Fruit fly (Drosophila melanogaster) whole organism, embryonic: Measurements from ENCODE around the gene CG10347.

ENCODE experiments used
- CG10565 ChIP-seq: fragments of 200-800 bp; sonication (Bioruptor generic); optimal IDR thresholded peaks from 3 replicates; lab custom pipeline; 2016; ENCODE audit warnings: missing biosample characterization, mild to moderate bottlenecking, missing genetic modification characterization
- CG12236 ChIP-seq: fragments of 200-800 bp; sonication (Bioruptor generic); optimal IDR thresholded peaks from 2 replicates; lab custom pipeline; 2016; ENCODE audit warnings: missing biosample characterization, missing genetic modification characterization
- CG12769 ChIP-seq: fragments of 200-800 bp; sonication (Bioruptor generic); optimal IDR thresholded peaks from 2 replicates; lab custom pipeline; 2019; ENCODE audit warnings: missing biosample characterization, mild to moderate bottlenecking, missing genetic modification characterization, moderate library complexity
- CG13123 ChIP-seq: fragments of 200-800 bp; sonication (Bioruptor generic); optimal IDR thresholded peaks from 2 replicates; lab custom pipeline; 2016; ENCODE audit warnings: missing biosample characterization, missing genetic modification characterization
- CG1647 ChIP-seq: fragments of 200-800 bp; sonication (Bioruptor generic); optimal IDR thresholded peaks from 3 replicates; lab custom pipeline; 2016; ENCODE audit warnings: missing biosample characterization, missing genetic modification characterization
- CG1792 ChIP-seq: fragments of 200-800 bp; sonication (Bioruptor generic); optimal IDR thresholded peaks from 2 replicates; lab custom pipeline; 2016; ENCODE audit warnings: missing biosample characterization, missing genetic modification characterization
- CG32532 ChIP-seq: fragments of 200-800 bp; sonication (Bioruptor generic); IDR thresholded peaks from 2 replicates; pipeline ENCODE4 v1.3.6; 2022; ENCODE audit warnings: missing biosample characterization, missing genetic modification characterization
- CG34376 ChIP-seq: fragments of 200-800 bp; sonication (Bioruptor generic); optimal IDR thresholded peaks from 2 replicates; lab custom pipeline; 2018; ENCODE audit warnings: missing biosample characterization, mild to moderate bottlenecking, missing genetic modification characterization
- CG7987 ChIP-seq: fragments of 200-800 bp; sonication (Bioruptor generic); optimal IDR thresholded peaks from 2 replicates; lab custom pipeline; 2018; ENCODE audit warnings: missing biosample characterization, mild to moderate bottlenecking, missing genetic modification characterization, moderate library complexity
- CG8089 ChIP-seq: fragments of 200-800 bp; sonication (Bioruptor generic); optimal IDR thresholded peaks from 3 replicates; lab custom pipeline; 2016; ENCODE audit warnings: missing biosample characterization, missing genetic modification characterization
- D ChIP-seq, 2 experiments: fragments of 200-800 bp in 1 of 2; fragments of >200 bp in 1 of 2; sonication (Bioruptor generic) in 1 of 2; optimal IDR thresholded peaks; 2 replicates in 1 of 2; 3 replicates in 1 of 2; lab custom pipeline; 2017; ENCODE audit warnings: mild to moderate bottlenecking in 1 of 2, missing biosample characterization in 1 of 2, missing genetic modification characterization in 1 of 2, missing genetic modification reagents in 1 of 2
- Dbx ChIP-seq: fragments of 200-800 bp; sonication (Bioruptor generic); IDR thresholded peaks from 3 replicates; pipeline ENCODE4 v1.3.6; 2022; ENCODE audit warnings: missing biosample characterization, missing genetic modification characterization
- Deaf1 ChIP-seq: fragments of 200-800 bp; optimal IDR thresholded peaks from 3 replicates; lab custom pipeline; 2019; ENCODE audit warnings: missing biosample characterization, mild to moderate bottlenecking, missing genetic modification characterization, moderate library complexity
- Elba2 ChIP-seq: fragments of 200-800 bp; sonication (Bioruptor generic); optimal IDR thresholded peaks from 3 replicates; lab custom pipeline; 2016; ENCODE audit warnings: missing biosample characterization, missing genetic modification characterization
- Lhr ChIP-seq: fragments of 200-800 bp; sonication (Bioruptor generic); optimal IDR thresholded peaks from 3 replicates; lab custom pipeline; 2017; ENCODE audit warnings: mild to moderate bottlenecking, missing biosample characterization, missing genetic modification reagents, missing genetic modification characterization
- Med ChIP-seq: fragments of 200-800 bp; sonication (Bioruptor generic); peaks from one replicate; lab custom pipeline; 2016; ENCODE audit warnings: missing biosample characterization, missing genetic modification characterization, mild to moderate bottlenecking, inconsistent platforms, moderate library complexity
- Meics ChIP-seq: fragments of 200-800 bp; sonication (Bioruptor generic); optimal IDR thresholded peaks from 2 replicates; lab custom pipeline; 2017; ENCODE audit warnings: missing biosample characterization, mild to moderate bottlenecking, missing genetic modification characterization
- Myb ChIP-seq: fragments of 200-800 bp; sonication (Bioruptor generic); optimal IDR thresholded peaks from 2 replicates; lab custom pipeline; 2016; ENCODE audit warnings: missing biosample characterization, missing genetic modification characterization
- Pdp1 ChIP-seq, 2 experiments: fragments of 200-800 bp; sonication (Bioruptor generic); optimal IDR thresholded peaks; 3 replicates each; lab custom pipeline; 2016; ENCODE audit warnings: missing biosample characterization in 2 of 2, missing genetic modification characterization in 2 of 2, mild to moderate bottlenecking in 1 of 2, moderate library complexity in 1 of 2
- Trl ChIP-seq, 3 experiments: fragments of >200 bp in 2 of 3; fragments of 200-800 bp in 1 of 3; sonication (Bioruptor generic) in 1 of 3; optimal IDR thresholded peaks; 2 replicates in 1 of 3; 3 replicates in 2 of 3; lab custom pipeline; 2016 to 2017; ENCODE audit warnings: missing biosample characterization in 1 of 3, missing genetic modification characterization in 1 of 3
- ab ChIP-seq: fragments of 200-800 bp; sonication (Bioruptor generic); optimal IDR thresholded peaks from 2 replicates; lab custom pipeline; 2016; ENCODE audit warnings: missing biosample characterization, missing genetic modification characterization
- cg ChIP-seq: fragments of 200-800 bp; sonication (Bioruptor generic); optimal IDR thresholded peaks from 3 replicates; lab custom pipeline; 2019; ENCODE audit warnings: missing biosample characterization, mild to moderate bottlenecking, missing genetic modification characterization, moderate library complexity
- ci ChIP-seq: fragments of 200-800 bp; sonication (Bioruptor generic); IDR thresholded peaks from 3 replicates; pipeline ENCODE4 v1.3.6; 2022; ENCODE audit warnings: missing biosample characterization, missing genetic modification characterization
- cwo ChIP-seq: fragments of 200-800 bp; sonication (Bioruptor generic); optimal IDR thresholded peaks from 3 replicates; lab custom pipeline; 2017; ENCODE audit warnings: missing biosample characterization, missing genetic modification characterization, mild to moderate bottlenecking, moderate library complexity, missing genetic modification reagents
- en ChIP-seq: fragments of 200-800 bp; sonication (Bioruptor generic); optimal IDR thresholded peaks from 2 replicates; lab custom pipeline; 2016; ENCODE audit warnings: missing biosample characterization, missing genetic modification characterization
- ewg ChIP-seq: fragments of 200-800 bp; sonication (Bioruptor generic); optimal IDR thresholded peaks from 3 replicates; lab custom pipeline; 2017; ENCODE audit warnings: mild to moderate bottlenecking, missing biosample characterization, missing genetic modification reagents, missing genetic modification characterization
- exex ChIP-seq: fragments of 200-800 bp; sonication (Bioruptor generic); optimal IDR thresholded peaks from 4 replicates; lab custom pipeline; 2018; ENCODE audit warnings: missing biosample characterization, mild to moderate bottlenecking, missing genetic modification characterization, moderate library complexity
- grau ChIP-seq: fragments of 200-800 bp; optimal IDR thresholded peaks from 3 replicates; lab custom pipeline; 2019; ENCODE audit warnings: missing biosample characterization, mild to moderate bottlenecking, missing genetic modification characterization, moderate library complexity
- grn ChIP-seq: fragments of 200-800 bp; sonication (Bioruptor generic); optimal IDR thresholded peaks from 3 replicates; lab custom pipeline; 2017; ENCODE audit warnings: missing biosample characterization, missing genetic modification characterization
- hkb ChIP-seq, 2 experiments: fragments of 200-800 bp in 1 of 2; fragments of >200 bp in 1 of 2; sonication (Bioruptor generic) in 1 of 2; IDR thresholded peaks in 1 of 2; optimal IDR thresholded peaks in 1 of 2; 2 replicates each; pipeline versions ENCODE4 v1.3.6 to Lab custom; 2017 to 2022; ENCODE audit warnings: missing biosample characterization in 1 of 2, missing genetic modification characterization in 1 of 2
- lilli ChIP-seq: fragments of 200-800 bp; sonication (Bioruptor generic); optimal IDR thresholded peaks from 3 replicates; lab custom pipeline; 2016; ENCODE audit warnings: missing biosample characterization, missing genetic modification characterization
- mam ChIP-seq: fragments of 200-800 bp; sonication (Bioruptor generic); optimal IDR thresholded peaks from 3 replicates; lab custom pipeline; 2016; ENCODE audit warnings: missing biosample characterization, missing genetic modification characterization
- mirr ChIP-seq: fragments of 200-800 bp; sonication (Bioruptor generic); optimal IDR thresholded peaks from 3 replicates; lab custom pipeline; 2018; ENCODE audit warnings: missing biosample characterization, mild to moderate bottlenecking, missing genetic modification characterization
- nom ChIP-seq: fragments of 200-800 bp; sonication (Bioruptor generic); optimal IDR thresholded peaks from 2 replicates; lab custom pipeline; 2017; ENCODE audit warnings: missing biosample characterization, missing genetic modification characterization, mild to moderate bottlenecking, moderate library complexity, missing genetic modification reagents
- prd ChIP-seq, 3 experiments: fragments of >200 bp in 2 of 3; fragments of 200-800 bp in 1 of 3; sonication (Bioruptor generic) in 1 of 3; optimal IDR thresholded peaks in 2 of 3; IDR thresholded peaks in 1 of 3; 2 replicates in 2 of 3; 3 replicates in 1 of 3; pipeline versions ENCODE4 v1.3.6 to Lab custom; 2017 to 2022; ENCODE audit warnings: missing biosample characterization in 1 of 3, missing genetic modification characterization in 1 of 3
- psq ChIP-seq: fragments of 200-800 bp; sonication (Bioruptor generic); optimal IDR thresholded peaks from 2 replicates; lab custom pipeline; 2017; ENCODE audit warnings: missing biosample characterization, missing genetic modification characterization
- row ChIP-seq: fragments of 200-800 bp; sonication (Bioruptor generic); IDR thresholded peaks from 3 replicates; pipeline ENCODE4 v1.3.6; 2022; ENCODE audit warnings: missing biosample characterization, missing genetic modification characterization
- sd ChIP-seq: fragments of 200-800 bp; sonication (Bioruptor generic); optimal IDR thresholded peaks from 3 replicates; lab custom pipeline; 2018; ENCODE audit warnings: missing biosample characterization, mild to moderate bottlenecking, missing genetic modification characterization, moderate library complexity
- seq ChIP-seq: fragments of 200-800 bp; sonication (Bioruptor generic); IDR thresholded peaks from 2 replicates; pipeline ENCODE4 v1.3.6; 2022; ENCODE audit warnings: missing biosample characterization, missing genetic modification characterization
- sr ChIP-seq: fragments of 200-800 bp; sonication (Bioruptor generic); IDR thresholded peaks from 3 replicates; pipeline ENCODE4 v1.3.6; 2022; ENCODE audit warnings: missing biosample characterization, missing genetic modification characterization
- sug ChIP-seq: fragments of 200-800 bp; optimal IDR thresholded peaks from 2 replicates; lab custom pipeline; 2019; ENCODE audit warnings: missing biosample characterization, mild to moderate bottlenecking, missing genetic modification characterization, moderate library complexity
- ttk ChIP-seq: fragments of 200-800 bp; sonication (Bioruptor generic); IDR thresholded peaks from 2 replicates; pipeline ENCODE4 v2.1.2; 2022; ENCODE audit warnings: missing biosample characterization, missing genetic modification characterization
- vfl ChIP-seq: fragments of 200-800 bp; sonication (Bioruptor generic); optimal IDR thresholded peaks from 2 replicates; lab custom pipeline; 2016; ENCODE audit warnings: missing biosample characterization, missing genetic modification characterization

Gene CG10347

DNA sequence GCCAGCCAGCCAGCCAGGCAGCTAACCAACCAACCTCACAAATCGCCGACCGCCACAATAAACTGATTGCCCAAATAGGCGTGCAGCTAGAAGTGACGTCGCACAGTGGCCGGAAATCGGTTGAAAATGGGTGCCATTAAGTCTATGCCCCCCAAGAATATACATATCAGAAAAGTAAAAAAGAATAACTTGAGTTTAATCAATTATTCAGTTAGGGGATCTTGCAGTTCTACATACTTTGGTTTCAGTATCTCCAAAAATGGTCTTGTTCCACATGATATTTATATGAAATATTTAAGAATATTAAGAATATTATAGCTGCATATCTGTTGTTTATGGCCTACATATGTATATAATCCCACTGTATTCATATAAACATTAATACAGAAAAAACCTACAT, 30.6 kb upstream of the CG10347 start (continued):
- TF ChIP-seq Elba2 (GFP tag; lab: Kevin White, UChicago), result no peak
- no peak for TF ChIP-seq Lhr (GFP tag; lab: Kevin White, UChicago)
- TF ChIP-seq CG13123 (GFP tag; lab: Kevin White, UChicago), result no peak

DNA sequence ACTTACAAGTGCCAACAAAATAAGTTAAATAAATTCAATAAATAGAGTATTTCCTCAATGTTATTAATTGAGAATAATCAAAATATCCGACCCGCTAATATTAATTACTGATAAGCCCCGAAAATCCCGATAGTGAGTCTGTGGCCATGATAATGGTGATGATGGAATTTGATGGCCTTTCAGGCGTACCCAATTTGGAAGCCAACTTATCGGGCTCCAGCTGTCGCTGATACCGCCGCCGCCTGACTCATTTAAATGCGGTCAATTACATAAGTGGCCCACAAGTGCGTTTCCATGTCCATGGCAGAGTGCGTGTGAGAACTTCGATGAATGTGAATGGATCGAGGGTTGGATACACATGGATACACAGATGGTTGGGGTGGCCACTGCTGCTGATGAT, 29.4 kb upstream of the CG10347 start:
- TF ChIP-seq CG34376 (GFP tag; lab: Kevin White, UChicago), result peak; percentile 58
- peak in 1 of 2 experiments; percentile 89 for TF ChIP-seq Pdp1 (GFP tag; optimal IDR thresholded peaks at IDR 0.05; lab: Kevin White, UChicago)
- TF ChIP-seq grn, result peak; percentile 31
- peak; percentile 30 for TF ChIP-seq mirr (GFP tag; lab: Kevin White, UChicago)
- TF ChIP-seq mam (GFP tag; lab: Kevin White, UChicago), result no peak
- TF ChIP-seq sd (tag; lab: Kevin White, UChicago), result peak; percentile 57
- TF ChIP-seq CG7987, result no peak
- TF ChIP-seq Med, result peak; percentile 28
- TF ChIP-seq lilli (GFP tag; lab: Kevin White, UChicago), result peak; percentile 10
- TF ChIP-seq sug (tag; lab: Kevin White, UChicago), result peak; percentile 51
- peak; percentile 85 for TF ChIP-seq exex

DNA sequence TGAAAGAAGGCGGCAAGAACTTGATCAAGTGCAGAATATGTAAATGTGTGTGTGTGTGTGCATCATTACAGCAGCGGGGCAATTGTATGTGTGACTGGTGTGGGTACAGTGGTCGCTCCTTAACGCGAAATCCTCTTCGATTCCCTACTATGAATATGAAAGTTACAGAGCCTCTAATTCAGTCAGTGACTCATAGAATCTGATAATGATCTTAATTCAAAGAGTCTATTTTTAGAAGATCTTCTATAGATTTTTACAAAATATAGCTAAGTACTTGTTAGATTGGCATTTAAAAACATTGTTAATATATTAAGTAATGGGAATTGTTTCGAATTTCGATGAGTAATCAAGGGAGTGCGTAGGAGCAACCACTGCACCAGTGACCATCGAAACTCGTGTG, 27.7 kb upstream of the CG10347 start:
- TF ChIP-seq grau (tag; lab: Kevin White, UChicago) (peak; percentile 68), CG32532 (no peak), row (GFP tag; lab: Robert Waterston, UW) (peak; percentile 8; the same call in 1 of the 3 replicates), vfl (GFP tag; lab: Kevin White, UChicago) (no peak), cg (GFP tag; lab: Kevin White, UChicago) (peak; percentile 22), psq (GFP tag; lab: Kevin White, UChicago) (no peak)

DNA sequence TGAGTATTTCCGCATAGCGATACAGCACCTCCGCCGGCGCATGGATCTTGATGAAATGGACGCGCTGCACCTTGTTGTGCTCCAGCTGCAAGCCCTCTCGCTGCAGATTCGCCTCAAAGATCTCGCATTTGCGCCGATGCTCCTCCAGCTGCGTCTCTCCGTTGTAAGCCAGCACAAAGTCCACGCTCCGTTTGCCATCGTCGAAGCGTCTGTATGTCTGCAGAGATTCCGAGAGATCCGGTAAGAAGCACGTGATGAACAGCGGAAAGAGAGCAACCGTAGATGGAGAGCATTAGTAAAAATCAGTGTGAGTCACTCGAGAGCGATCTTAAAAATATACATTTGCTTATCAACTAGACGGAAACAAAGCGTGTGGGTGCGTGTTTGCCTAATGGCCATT, 27.0 kb upstream of the CG10347 start:
- TF ChIP-seq Trl (optimal IDR thresholded peaks at IDR 0.05; lab: Kevin White, UChicago) (peak in 1 of 2 experiments; percentile 18), Trl (GFP tag; optimal IDR thresholded peaks at IDR 0.05; lab: Kevin White, UChicago) (no peak), sr (GFP tag; lab: Robert Waterston, UW) (peak; percentile 88; the same call in 1 of the 3 replicates), ttk (no peak), nom (GFP tag; lab: Kevin White, UChicago) (peak; percentile 69), en (GFP tag; lab: Kevin White, UChicago) (no peak), sug (tag; lab: Kevin White, UChicago) (no peak), ewg (GFP tag; lab: Kevin White, UChicago) (no peak), CG10565 (GFP tag; lab: Kevin White, UChicago) (no peak), D (optimal IDR thresholded peaks at IDR 0.05; lab: Kevin White, UChicago) (no peak), D (GFP tag; optimal IDR thresholded peaks at IDR 0.05; lab: Kevin White, UChicago) (no peak), cwo (GFP tag; lab: Kevin White, UChicago) (peak; percentile 76)

- no peak for TF ChIP-seq Myb (GFP tag; lab: Kevin White, UChicago)
- no peak for TF ChIP-seq hkb (optimal IDR thresholded peaks at IDR 0.05; lab: Kevin White, UChicago)
- 0 out of 2 replicates have a peak, but pooled peaks have one; percentile 14 for TF ChIP-seq hkb (GFP tag; IDR thresholded peaks at IDR 0.05; lab: Robert Waterston, UW)
- TF ChIP-seq prd (optimal IDR thresholded peaks at IDR 0.05; lab: Kevin White, UChicago), result no peak
- 0 out of 3 replicates have a peak, but pooled peaks have one; percentile 14 for TF ChIP-seq prd (GFP tag; IDR thresholded peaks at IDR 0.05; lab: Robert Waterston, UW)
- TF ChIP-seq Meics, result peak; percentile 57
- no peak for TF ChIP-seq Dbx (GFP tag; lab: Robert Waterston, UW)
- TF ChIP-seq CG12236 (GFP tag; lab: Kevin White, UChicago), result no peak
- no peak for TF ChIP-seq CG8089
- TF ChIP-seq ci (GFP tag; lab: Robert Waterston, UW), result no peak
- no peak for TF ChIP-seq CG1792
- TF ChIP-seq seq (GFP tag; lab: Robert Waterston, UW), result no peak
- no peak for TF ChIP-seq CG1647 (GFP tag; lab: Kevin White, UChicago)
- TF ChIP-seq Deaf1 (tag; lab: Kevin White, UChicago), result no peak
- no peak for TF ChIP-seq ab (GFP tag; lab: Kevin White, UChicago)
- TF ChIP-seq CG12769, result no peak
Observed at dm6 chrX:11877165-11877564, 22.4 kb upstream of the CG10347 start, which contains the start of gene CG10352. Gene CG10352, minus strand, starts transcription at chrX:11877168.
